Comparison of ENCODE assay signal across 1 fruit fly cellular context in genomic region chrX:13641115-13641890, dm6.
TF ChIP-seq lines count a peak whose summit lies in the region.

No protein-coding gene starts in this region.

TF ChIP-seq in whole organism, embryonic, 481 proteins besides CTCF, POLR2A, EP300 and RAD21 (continued from another document and continues in another):
- TF ChIP-seq CG13424 (tag; optimal IDR thresholded peaks at IDR 0.05; lab: Kevin White, UChicago) (peak; percentile 93), gsb (GFP tag; IDR thresholded peaks at IDR 0.05; lab: Robert Waterston, UW) (peak; percentile 91), slp2 (GFP tag; optimal IDR thresholded peaks at IDR 0.05; lab: Kevin White, UChicago) (peak; percentile 92), unc-4 (GFP tag; IDR thresholded peaks at IDR 0.05; lab: Robert Waterston, UW; ENCODE audit: partially characterized antibody) (no peak), Dfd (GFP tag; optimal IDR thresholded peaks at IDR 0.05; lab: Kevin White, UChicago) (no peak), trem (tag; optimal IDR thresholded peaks at IDR 0.05; lab: Kevin White, UChicago) (peak; percentile 69), scrt (GFP tag; optimal IDR thresholded peaks at IDR 0.05; lab: Kevin White, UChicago) (peak; percentile 88), Tbp (GFP tag; optimal IDR thresholded peaks at IDR 0.05; lab: Kevin White, UChicago) (no peak), dm (GFP tag; optimal IDR thresholded peaks at IDR 0.05; lab: Kevin White, UChicago) (peak; percentile 90), org-1 (GFP tag; optimal IDR thresholded peaks at IDR 0.05; lab: Kevin White, UChicago) (peak; percentile 89), abd-A (tag; optimal IDR thresholded peaks at IDR 0.05; lab: Kevin White, UChicago) (no peak), Lpt (GFP tag; optimal IDR thresholded peaks at IDR 0.05; lab: Kevin White, UChicago) (no peak), CG17912 (GFP tag; optimal IDR thresholded peaks at IDR 0.05; lab: Kevin White, UChicago) (peak; percentile 12), CG9437 (GFP tag; optimal IDR thresholded peaks at IDR 0.05; lab: Kevin White, UChicago) (peak; percentile 89), cad (GFP tag; optimal IDR thresholded peaks at IDR 0.05; lab: Kevin White, UChicago) (no peak), Mes4 (GFP tag; optimal IDR thresholded peaks at IDR 0.05; lab: Kevin White, UChicago) (peak; percentile 89), Ravus (GFP tag; IDR thresholded peaks at IDR 0.05; lab: Robert Waterston, UW) (peak; percentile 78), CG7987 (GFP tag; optimal IDR thresholded peaks at IDR 0.05; lab: Kevin White, UChicago) (peak; percentile 68), CG13775 (GFP tag; optimal IDR thresholded peaks at IDR 0.05; lab: Kevin White, UChicago) (peak; percentile 91), PHDP (tag; optimal IDR thresholded peaks at IDR 0.05; lab: Kevin White, UChicago) (peak; percentile 92), gfzf (GFP tag; optimal IDR thresholded peaks at IDR 0.05; lab: Kevin White, UChicago) (no peak), NK7.1 (GFP tag; optimal IDR thresholded peaks at IDR 0.05; lab: Kevin White, UChicago) (peak; percentile 79), CG8924 (tag; optimal IDR thresholded peaks at IDR 0.05; lab: Kevin White, UChicago) (peak; percentile 93), Bdp1 (GFP tag; optimal IDR thresholded peaks at IDR 0.05; lab: Kevin White, UChicago) (peak; percentile 87), CG3838 (GFP tag; optimal IDR thresholded peaks at IDR 0.05; lab: Kevin White, UChicago) (peak; percentile 89), wek (GFP tag; optimal IDR thresholded peaks at IDR 0.05; lab: Kevin White, UChicago) (peak; percentile 78), en (GFP tag; optimal IDR thresholded peaks at IDR 0.05; lab: Kevin White, UChicago) (peak; percentile 95), CG7928 (GFP tag; optimal IDR thresholded peaks at IDR 0.05; lab: Kevin White, UChicago) (peak; percentile 51), Sox102F (GFP tag; optimal IDR thresholded peaks at IDR 0.05; lab: Kevin White, UChicago) (peak; percentile 95), CG1024 (GFP tag; IDR thresholded peaks at IDR 0.05; lab: Robert Waterston, UW) (peak; percentile 87), nom (GFP tag; optimal IDR thresholded peaks at IDR 0.05; lab: Kevin White, UChicago) (peak; percentile 76), CG31388 (GFP tag; optimal IDR thresholded peaks at IDR 0.05; lab: Kevin White, UChicago) (peak; percentile 77), dmrt99B (tag; optimal IDR thresholded peaks at IDR 0.05; lab: Kevin White, UChicago) (peak; percentile 94), Antp (GFP tag; optimal IDR thresholded peaks at IDR 0.05; lab: Kevin White, UChicago) (peak; percentile 96), CG18011 (GFP tag; optimal IDR thresholded peaks at IDR 0.05; lab: Kevin White, UChicago) (peak; percentile 68), onecut (GFP tag; IDR thresholded peaks at IDR 0.05; lab: Robert Waterston, UW) (peak; percentile 84), CG9215 (GFP tag; IDR thresholded peaks at IDR 0.05; lab: Robert Waterston, UW) (peak; percentile 89), CG16815 (GFP tag; optimal IDR thresholded peaks at IDR 0.05; lab: Kevin White, UChicago) (peak; percentile 84), nerfin-2 (GFP tag; IDR thresholded peaks at IDR 0.05; lab: Robert Waterston, UW; ENCODE audit: partially characterized antibody) (no peak), CG7839 (tag; optimal IDR thresholded peaks at IDR 0.05; lab: Kevin White, UChicago) (peak; percentile 95), CG15601 (tag; optimal IDR thresholded peaks at IDR 0.05; lab: Kevin White, UChicago) (peak; percentile 87), CG12659 (GFP tag; optimal IDR thresholded peaks at IDR 0.05; lab: Kevin White, UChicago) (peak; percentile 96), zen2 (GFP tag; IDR thresholded peaks at IDR 0.05; lab: Robert Waterston, UW; ENCODE audit: partially characterized antibody) (no peak), Asciz (GFP tag; optimal IDR thresholded peaks at IDR 0.05; lab: Kevin White, UChicago) (peak; percentile 88), CG18476 (GFP tag; optimal IDR thresholded peaks at IDR 0.05; lab: Kevin White, UChicago) (peak; percentile 90), rib (GFP tag; IDR thresholded peaks at IDR 0.05; lab: Robert Waterston, UW) (peak; percentile 95), HLHmδ (GFP tag; optimal IDR thresholded peaks at IDR 0.05; lab: Kevin White, UChicago) (no peak), fru (optimal IDR thresholded peaks at IDR 0.05; lab: Kevin White, UChicago) (no peak), CG10462 (GFP tag; optimal IDR thresholded peaks at IDR 0.05; lab: Kevin White, UChicago) (peak; percentile 90), CG16813 (GFP tag; IDR thresholded peaks at IDR 0.05; lab: Robert Waterston, UW; ENCODE audit: partially characterized antibody) (no peak), pum (GFP tag; optimal IDR thresholded peaks at IDR 0.05; lab: Kevin White, UChicago) (peak; percentile 92), usp (GFP tag; optimal IDR thresholded peaks at IDR 0.05; lab: Kevin White, UChicago) (no peak), Dip3 (GFP tag; optimal IDR thresholded peaks at IDR 0.05; lab: Kevin White, UChicago) (peak; percentile 96), CG8281 (tag; optimal IDR thresholded peaks at IDR 0.05; lab: Kevin White, UChicago) (peak; percentile 81), sr (GFP tag; IDR thresholded peaks at IDR 0.05; lab: Robert Waterston, UW) (peak; percentile 84), NC2β (GFP tag; optimal IDR thresholded peaks at IDR 0.05; lab: Kevin White, UChicago) (peak; percentile 92), otp (GFP tag; IDR thresholded peaks at IDR 0.05; lab: Robert Waterston, UW) (peak; percentile 85; the same call in 2 of the 3 replicates), jumu (GFP tag; optimal IDR thresholded peaks at IDR 0.05; lab: Kevin White, UChicago) (peak; percentile 95), CG34376 (GFP tag; optimal IDR thresholded peaks at IDR 0.05; lab: Kevin White, UChicago) (peak; percentile 32), CG17361 (GFP tag; IDR thresholded peaks at IDR 0.05; lab: Robert Waterston, UW) (peak; percentile 93), CoRest (tag; optimal IDR thresholded peaks at IDR 0.05; lab: Kevin White, UChicago) (peak; percentile 96), CG8478 (optimal IDR thresholded peaks at IDR 0.05; lab: Kevin White, UChicago) (no peak), kay (GFP tag; optimal IDR thresholded peaks at IDR 0.05; lab: Kevin White, UChicago) (peak; percentile 89), B-H2 (GFP tag; optimal IDR thresholded peaks at IDR 0.05; lab: Kevin White, UChicago) (peak; percentile 67), CG14050 (GFP tag; IDR thresholded peaks at IDR 0.05; lab: Robert Waterston, UW) (peak; percentile 92), MBD-R2 (GFP tag; IDR thresholded peaks at IDR 0.05; lab: Robert Waterston, UW) (peak; percentile 83), CG9932 (GFP tag; IDR thresholded peaks at IDR 0.05; lab: Robert Waterston, UW) (peak; percentile 94), insv (GFP tag; optimal IDR thresholded peaks at IDR 0.05; lab: Kevin White, UChicago) (peak in 1 of 2 experiments; percentile 47), CG2199 (GFP tag; IDR thresholded peaks at IDR 0.05; lab: Robert Waterston, UW) (peak; percentile 20; the same call in 1 of the 3 replicates), CG12236 (GFP tag; optimal IDR thresholded peaks at IDR 0.05; lab: Kevin White, UChicago) (peak; percentile 93), oc (tag; optimal IDR thresholded peaks at IDR 0.05; lab: Kevin White, UChicago) (peak; percentile 88), Aef1 (GFP tag; IDR thresholded peaks at IDR 0.05; lab: Robert Waterston, UW) (peak; percentile 91), NFAT (GFP tag; IDR thresholded peaks at IDR 0.05; lab: Robert Waterston, UW) (peak; percentile 98), CG11504 (tag; optimal IDR thresholded peaks at IDR 0.05; lab: Kevin White, UChicago) (peak; percentile 94), CG33557 (GFP tag; optimal IDR thresholded peaks at IDR 0.05; lab: Kevin White, UChicago) (peak; percentile 68), shn (GFP tag; optimal IDR thresholded peaks at IDR 0.05; lab: Kevin White, UChicago) (peak; percentile 92), Dbx (GFP tag; IDR thresholded peaks at IDR 0.05; lab: Robert Waterston, UW) (peak; percentile 95), CG7556 (GFP tag; optimal IDR thresholded peaks at IDR 0.05; lab: Kevin White, UChicago) (peak; percentile 91), CG4404 (GFP tag; IDR thresholded peaks at IDR 0.05; lab: Robert Waterston, UW) (peak; percentile 82), unpg (GFP tag; optimal IDR thresholded peaks at IDR 0.05; lab: Kevin White, UChicago) (peak; percentile 91), bsh (GFP tag; optimal IDR thresholded peaks at IDR 0.05; lab: Kevin White, UChicago) (peak; percentile 78 to 91), ken (GFP tag; IDR thresholded peaks at IDR 0.05; lab: Robert Waterston, UW) (peak; percentile 91), CG17568 (GFP tag; optimal IDR thresholded peaks at IDR 0.05; lab: Kevin White, UChicago) (peak; percentile 83), CG6689 (GFP tag; IDR thresholded peaks at IDR 0.05; lab: Robert Waterston, UW) (peak; percentile 90), exex (tag; optimal IDR thresholded peaks at IDR 0.05; lab: Kevin White, UChicago) (peak; percentile 53), Ets97D (GFP tag; optimal IDR thresholded peaks at IDR 0.05; lab: Kevin White, UChicago) (peak; percentile 87), CG7745 (tag; optimal IDR thresholded peaks at IDR 0.05; lab: Kevin White, UChicago) (no peak), Blimp-1 (GFP tag; optimal IDR thresholded peaks at IDR 0.05; lab: Kevin White, UChicago) (peak; percentile 87), CG15011 (GFP tag; optimal IDR thresholded peaks at IDR 0.05; lab: Kevin White, UChicago) (peak; percentile 87), Stat92E (GFP tag; optimal IDR thresholded peaks at IDR 0.05; lab: Kevin White, UChicago) (no peak), ssp (GFP tag; IDR thresholded peaks at IDR 0.05; lab: Robert Waterston, UW) (peak; percentile 78), Gsc (GFP tag; IDR thresholded peaks at IDR 0.05; lab: Robert Waterston, UW) (peak; percentile 76), CG10267 (tag; optimal IDR thresholded peaks at IDR 0.05; lab: Kevin White, UChicago) (peak; percentile 82), lola (GFP tag; optimal IDR thresholded peaks at IDR 0.05; lab: Kevin White, UChicago) (peak in 1 of 3 experiments; percentile 79), CG2875 (GFP tag; optimal IDR thresholded peaks at IDR 0.05; lab: Kevin White, UChicago) (peak; percentile 87), CG1792 (GFP tag; optimal IDR thresholded peaks at IDR 0.05; lab: Kevin White, UChicago) (peak; percentile 92), fu2 (GFP tag; optimal IDR thresholded peaks at IDR 0.05; lab: Kevin White, UChicago) (peak; percentile 95), CG10654 (GFP tag; optimal IDR thresholded peaks at IDR 0.05; lab: Kevin White, UChicago) (peak; percentile 88), Lhr (GFP tag; optimal IDR thresholded peaks at IDR 0.05; lab: Kevin White, UChicago) (peak; percentile 62), sna (GFP tag; IDR thresholded peaks at IDR 0.05; lab: Robert Waterston, UW; ENCODE audit: partially characterized antibody) (no peak), CG12219 (GFP tag; optimal IDR thresholded peaks at IDR 0.05; lab: Kevin White, UChicago) (peak; percentile 90), CG14014 (GFP tag; IDR thresholded peaks at IDR 0.05; lab: Robert Waterston, UW) (peak; percentile 95), CG34224 (GFP tag; IDR thresholded peaks at IDR 0.05; lab: Robert Waterston, UW; ENCODE audit: partially characterized antibody) (no peak), CG10147 (GFP tag; optimal IDR thresholded peaks at IDR 0.05; lab: Kevin White, UChicago) (peak; percentile 83), CG18619 (GFP tag; optimal IDR thresholded peaks at IDR 0.05; lab: Kevin White, UChicago) (peak; percentile 93), ro (GFP tag; IDR thresholded peaks at IDR 0.05; lab: Robert Waterston, UW) (0 out of 2 replicates have a peak, but pooled peaks have one; percentile 43), CG8944 (GFP tag; optimal IDR thresholded peaks at IDR 0.05; lab: Kevin White, UChicago) (peak; percentile 96), CG3407 (GFP tag; optimal IDR thresholded peaks at IDR 0.05; lab: Kevin White, UChicago) (peak; percentile 81), Gug (GFP tag; IDR thresholded peaks at IDR 0.05; lab: Robert Waterston, UW) (peak; percentile 91), CG6765 (GFP tag; optimal IDR thresholded peaks at IDR 0.05; lab: Kevin White, UChicago) (peak; percentile 87), Dp (GFP tag; optimal IDR thresholded peaks at IDR 0.05; lab: Kevin White, UChicago) (peak; percentile 15), z (GFP tag; IDR thresholded peaks at IDR 0.05; lab: Robert Waterston, UW) (peak; percentile 61; the same call in 2 of the 3 replicates), CG6654 (GFP tag; optimal IDR thresholded peaks at IDR 0.05; lab: Kevin White, UChicago) (peak; percentile 70), Meics (GFP tag; optimal IDR thresholded peaks at IDR 0.05; lab: Kevin White, UChicago) (peak; percentile 94), corto (GFP tag; optimal IDR thresholded peaks at IDR 0.05; lab: Kevin White, UChicago) (no peak), da (GFP tag; optimal IDR thresholded peaks at IDR 0.05; lab: Kevin White, UChicago) (peak; percentile 89), CG10366 (GFP tag; IDR thresholded peaks at IDR 0.05; lab: Robert Waterston, UW) (peak; percentile 94), CG3163 (GFP tag; optimal IDR thresholded peaks at IDR 0.05; lab: Kevin White, UChicago) (peak; percentile 78), CG9817 (tag; optimal IDR thresholded peaks at IDR 0.05; lab: Kevin White, UChicago) (peak; percentile 93), stc (GFP tag; IDR thresholded peaks at IDR 0.05; lab: Robert Waterston, UW) (peak; percentile 87), vnd (GFP tag; IDR thresholded peaks at IDR 0.05; lab: Robert Waterston, UW; ENCODE audit: partially characterized antibody) (no peak), CG17359 (tag; optimal IDR thresholded peaks at IDR 0.05; lab: Kevin White, UChicago) (peak; percentile 93), CG7357 (GFP tag; IDR thresholded peaks at IDR 0.05; lab: Robert Waterston, UW) (peak; percentile 88), eyg (GFP tag; optimal IDR thresholded peaks at IDR 0.05; lab: Kevin White, UChicago) (peak; percentile 90), CG6254 (GFP tag; optimal IDR thresholded peaks at IDR 0.05; lab: Kevin White, UChicago) (peak; percentile 71), Camta (GFP tag; optimal IDR thresholded peaks at IDR 0.05; lab: Kevin White, UChicago) (peak; percentile 94), B-H1 (GFP tag; IDR thresholded peaks at IDR 0.05; lab: Robert Waterston, UW) (peak; percentile 89), Optix (GFP tag; IDR thresholded peaks at IDR 0.05; lab: Robert Waterston, UW) (peak; percentile 88), pho (GFP tag; optimal IDR thresholded peaks at IDR 0.05; lab: Kevin White, UChicago) (peak; percentile 96), psq (GFP tag; optimal IDR thresholded peaks at IDR 0.05; lab: Kevin White, UChicago) (peak; percentile 72), repo (GFP tag; optimal IDR thresholded peaks at IDR 0.05; lab: Kevin White, UChicago) (peak; percentile 94)
